Worm (Caenorhabditis elegans) whole organism, mixed stage, embryonic: ENCODE measurements around the gene srh-32.

ENCODE experiments used
- hlh-1 ChIP-seq: fragments of 150-350 bp; optimal IDR thresholded peaks from 2 replicates; lab custom pipeline; 2014; ENCODE audit warnings: missing biosample characterization, missing genetic modification reagents, missing genetic modification characterization
- nhr-76 ChIP-seq: sonication (generic microtip); optimal IDR thresholded peaks from 2 replicates; lab custom pipeline; 2017; ENCODE audit warnings: missing biosample characterization, missing genetic modification characterization
- sptf-1 ChIP-seq: sonication (generic microtip); optimal IDR thresholded peaks from 2 replicates; lab custom pipeline; 2017; ENCODE audit warnings: mild to moderate bottlenecking, missing genetic modification characterization, moderate library complexity, missing compliant biosample characterization
- unc-39 ChIP-seq: fragments of 150-350 bp; optimal IDR thresholded peaks from 2 replicates; lab custom pipeline; 2014; ENCODE audit warnings: missing biosample characterization, missing genetic modification characterization

ce11 chrV:17662260-17662659, 38.8 kb upstream of the srh-32 start:
- no peak for TF ChIP-seq sptf-1
- no peak for TF ChIP-seq unc-39
- TF ChIP-seq hlh-1 (tag; lab: Kevin White, UChicago): no peak
- no peak for TF ChIP-seq nhr-76 (tag; lab: Kevin White, UChicago)
